Fruit fly (Drosophila melanogaster) whole organism, embryonic: ENCODE data around the gene mad2.

Experiments
- Antp ChIP-seq: fragments of 200-800 bp; sonication (Bioruptor generic); optimal IDR thresholded peaks from 3 replicates; lab custom pipeline; 2016; ENCODE audit warnings: missing biosample characterization, missing genetic modification characterization
- Atf6 ChIP-seq: fragments of 200-800 bp; sonication (Bioruptor generic); IDR thresholded peaks from 2 replicates; pipeline ENCODE4 v1.3.6; 2022; ENCODE audit warnings: missing biosample characterization, missing genetic modification characterization
- B-H2 ChIP-seq: fragments of 200-800 bp; sonication (Bioruptor generic); optimal IDR thresholded peaks from 2 replicates; lab custom pipeline; 2018; ENCODE audit warnings: missing biosample characterization, mild to moderate bottlenecking, missing genetic modification characterization
- C15 ChIP-seq: fragments of 200-800 bp; sonication (Bioruptor generic); IDR thresholded peaks from 3 replicates; pipeline ENCODE4 v1.3.6; 2022; ENCODE audit warnings: missing biosample characterization, missing genetic modification characterization
- CG10321 ChIP-seq: fragments of 200-800 bp; sonication (Bioruptor generic); IDR thresholded peaks from 2 replicates; pipeline ENCODE4 v1.3.6; 2022; ENCODE audit warnings: missing biosample characterization, missing genetic modification characterization
- CG10565 ChIP-seq: fragments of 200-800 bp; sonication (Bioruptor generic); optimal IDR thresholded peaks from 3 replicates; lab custom pipeline; 2016; ENCODE audit warnings: missing biosample characterization, mild to moderate bottlenecking, missing genetic modification characterization
- CG11696 ChIP-seq: fragments of 200-800 bp; sonication (Bioruptor generic); IDR thresholded peaks from 2 replicates; pipeline ENCODE4 v1.3.6; 2022; ENCODE audit warnings: missing biosample characterization, missing genetic modification characterization
- CG12769 ChIP-seq: fragments of 200-800 bp; sonication (Bioruptor generic); optimal IDR thresholded peaks from 2 replicates; lab custom pipeline; 2019; ENCODE audit warnings: missing biosample characterization, mild to moderate bottlenecking, missing genetic modification characterization, moderate library complexity
- CG15514 ChIP-seq: fragments of 200-800 bp; sonication (Bioruptor generic); optimal IDR thresholded peaks from 3 replicates; lab custom pipeline; 2017; ENCODE audit warnings: missing biosample characterization, missing genetic modification characterization, mild to moderate bottlenecking, moderate library complexity, missing genetic modification reagents
- CG15696 ChIP-seq: fragments of 200-800 bp; sonication (Bioruptor generic); optimal IDR thresholded peaks from 2 replicates; lab custom pipeline; 2019; ENCODE audit warnings: missing biosample characterization, mild to moderate bottlenecking, missing genetic modification characterization, moderate library complexity
- CG1603 ChIP-seq: fragments of 200-800 bp; sonication (Bioruptor generic); optimal IDR thresholded peaks from 2 replicates; lab custom pipeline; 2019; ENCODE audit warnings: missing biosample characterization, mild to moderate bottlenecking, missing genetic modification characterization, moderate library complexity
- CG16815 ChIP-seq: fragments of 200-800 bp; sonication (Bioruptor generic); optimal IDR thresholded peaks from 3 replicates; lab custom pipeline; 2017; ENCODE audit warnings: missing biosample characterization, mild to moderate bottlenecking, missing genetic modification characterization
- CG17361 ChIP-seq: fragments of 200-800 bp; sonication (Bioruptor generic); IDR thresholded peaks from 3 replicates; pipeline ENCODE4 v1.3.6; 2022; ENCODE audit warnings: missing biosample characterization, missing genetic modification characterization
- CG17829 ChIP-seq: fragments of 200-800 bp; optimal IDR thresholded peaks from 2 replicates; lab custom pipeline; 2019; ENCODE audit warnings: missing biosample characterization, mild to moderate bottlenecking, missing genetic modification characterization, moderate library complexity
- CG17912 ChIP-seq: fragments of 200-800 bp; sonication (Bioruptor generic); optimal IDR thresholded peaks from 2 replicates; lab custom pipeline; 2018; ENCODE audit warnings: missing biosample characterization, mild to moderate bottlenecking, missing genetic modification characterization
- CG2712 ChIP-seq: fragments of 200-800 bp; optimal IDR thresholded peaks from 3 replicates; lab custom pipeline; 2019; ENCODE audit warnings: missing biosample characterization, mild to moderate bottlenecking, missing genetic modification characterization, moderate library complexity
- CG3163 ChIP-seq: fragments of 200-800 bp; sonication (Bioruptor generic); optimal IDR thresholded peaks from 3 replicates; lab custom pipeline; 2016; ENCODE audit warnings: missing biosample characterization, missing genetic modification characterization
- CG32532 ChIP-seq: fragments of 200-800 bp; sonication (Bioruptor generic); IDR thresholded peaks from 2 replicates; pipeline ENCODE4 v1.3.6; 2022; ENCODE audit warnings: missing biosample characterization, missing genetic modification characterization
- CG3726 ChIP-seq: fragments of 200-800 bp; sonication (Bioruptor generic); IDR thresholded peaks from 3 replicates; pipeline ENCODE4, ENCODE4 v1.3.6; 2022; ENCODE audit warnings: missing biosample characterization, missing genetic modification characterization
- CG5245 ChIP-seq: fragments of 200-800 bp; sonication (Bioruptor generic); optimal IDR thresholded peaks from 3 replicates; lab custom pipeline; 2016; ENCODE audit warnings: missing biosample characterization, missing genetic modification characterization
- CG7271 ChIP-seq: fragments of 200-800 bp; sonication (Bioruptor generic); optimal IDR thresholded peaks from 2 replicates; lab custom pipeline; 2018; ENCODE audit warnings: missing biosample characterization, mild to moderate bottlenecking, missing genetic modification characterization, moderate library complexity
- CG7372 ChIP-seq: fragments of 200-800 bp; sonication (Bioruptor generic); IDR thresholded peaks from 2 replicates; pipeline ENCODE4 v1.3.6; 2022; ENCODE audit warnings: missing biosample characterization, missing genetic modification characterization
- CG9797 ChIP-seq: fragments of 200-800 bp; sonication (Bioruptor generic); optimal IDR thresholded peaks from 3 replicates; lab custom pipeline; 2018; ENCODE audit warnings: missing biosample characterization, mild to moderate bottlenecking, missing genetic modification characterization
- Sin3A ChIP-seq: fragments of >200 bp; optimal IDR thresholded peaks from 2 replicates; lab custom pipeline; 2018
- TFAM ChIP-seq: fragments of 200-800 bp; sonication (Bioruptor generic); optimal IDR thresholded peaks from 2 replicates; lab custom pipeline; 2017; ENCODE audit warnings: missing biosample characterization, missing genetic modification characterization, inconsistent platforms
- Xrp1 ChIP-seq: fragments of 200-800 bp; sonication (Bioruptor generic); IDR thresholded peaks from 2 replicates; pipeline ENCODE4 v1.3.6; 2022; ENCODE audit warnings: missing biosample characterization, missing genetic modification characterization
- YL-1 ChIP-seq: fragments of 200-800 bp; sonication (Bioruptor generic); optimal IDR thresholded peaks from 3 replicates; lab custom pipeline; 2017; ENCODE audit warnings: missing biosample characterization, mild to moderate bottlenecking, missing genetic modification characterization
- al ChIP-seq: fragments of 200-800 bp; sonication (Bioruptor generic); IDR thresholded peaks from 2 replicates; pipeline ENCODE4 v1.3.6; 2022; ENCODE audit warnings: missing biosample characterization, missing genetic modification characterization
- amos ChIP-seq: fragments of 200-800 bp; sonication (Bioruptor generic); IDR thresholded peaks from 2 replicates; pipeline ENCODE4 v1.3.6; 2022; ENCODE audit warnings: missing biosample characterization, missing genetic modification characterization; ENCODE audit not compliant: partially characterized antibody
- caup ChIP-seq: fragments of 200-800 bp; sonication (Bioruptor generic); optimal IDR thresholded peaks from 3 replicates; lab custom pipeline; 2017; ENCODE audit warnings: missing biosample characterization, mild to moderate bottlenecking, missing genetic modification characterization, moderate library complexity; ENCODE audit not compliant: severe bottlenecking
- chm ChIP-seq: fragments of 200-800 bp; sonication (Bioruptor generic); IDR thresholded peaks from 2 replicates; pipeline ENCODE4 v1.3.6; 2022; ENCODE audit warnings: missing biosample characterization, missing genetic modification characterization
- crp ChIP-seq, 2 experiments: fragments of 200-800 bp; sonication (Bioruptor generic); optimal IDR thresholded peaks; 2 replicates in 1 of 2; 3 replicates in 1 of 2; lab custom pipeline; 2017; ENCODE audit warnings: missing biosample characterization in 2 of 2, missing genetic modification characterization in 2 of 2, mild to moderate bottlenecking in 1 of 2, moderate library complexity in 1 of 2
- cwo ChIP-seq: fragments of 200-800 bp; sonication (Bioruptor generic); optimal IDR thresholded peaks from 3 replicates; lab custom pipeline; 2017; ENCODE audit warnings: missing biosample characterization, missing genetic modification characterization, mild to moderate bottlenecking, moderate library complexity, missing genetic modification reagents
- en ChIP-seq: fragments of 200-800 bp; sonication (Bioruptor generic); optimal IDR thresholded peaks from 2 replicates; lab custom pipeline; 2016; ENCODE audit warnings: missing biosample characterization, missing genetic modification characterization
- fru ChIP-seq: fragments of >200 bp; optimal IDR thresholded peaks from 2 replicates; lab custom pipeline; 2017
- grn ChIP-seq: fragments of 200-800 bp; sonication (Bioruptor generic); optimal IDR thresholded peaks from 3 replicates; lab custom pipeline; 2017; ENCODE audit warnings: missing biosample characterization, missing genetic modification characterization
- gsb-n ChIP-seq: fragments of 200-800 bp; sonication (Bioruptor generic); optimal IDR thresholded peaks from 3 replicates; lab custom pipeline; 2018; ENCODE audit warnings: missing biosample characterization, mild to moderate bottlenecking, missing genetic modification characterization
- gt ChIP-seq: fragments of 200-800 bp; sonication (Bioruptor generic); IDR thresholded peaks from 2 replicates; pipeline ENCODE4 v1.3.6; 2022; ENCODE audit warnings: missing biosample characterization, missing genetic modification characterization
- hbn ChIP-seq: fragments of 200-800 bp; sonication (Bioruptor generic); IDR thresholded peaks from 2 replicates; pipeline ENCODE4 v1.3.6; 2022; ENCODE audit warnings: missing biosample characterization, missing genetic modification characterization; ENCODE audit not compliant: partially characterized antibody
- klu ChIP-seq: fragments of 200-800 bp; sonication (Bioruptor generic); IDR thresholded peaks from 2 replicates; pipeline ENCODE4 v1.3.6; 2022; ENCODE audit warnings: missing biosample characterization, missing genetic modification characterization
- lab ChIP-seq: fragments of 200-800 bp; sonication (Bioruptor generic); optimal IDR thresholded peaks from 3 replicates; lab custom pipeline; 2017; ENCODE audit warnings: missing biosample characterization, missing genetic modification characterization, mild to moderate bottlenecking, moderate library complexity, missing genetic modification reagents
- lbe ChIP-seq: fragments of 200-800 bp; sonication (Bioruptor generic); optimal IDR thresholded peaks from 2 replicates; lab custom pipeline; 2016; ENCODE audit warnings: missing biosample characterization, mild to moderate bottlenecking, missing genetic modification characterization
- lmd ChIP-seq: fragments of 200-800 bp; sonication (Bioruptor generic); IDR thresholded peaks from 2 replicates; pipeline ENCODE4 v1.3.6; 2022; ENCODE audit warnings: missing biosample characterization, missing genetic modification characterization
- mld ChIP-seq: fragments of 200-800 bp; sonication (Bioruptor generic); IDR thresholded peaks from 3 replicates; pipeline ENCODE4 v1.3.6; 2022; ENCODE audit warnings: missing biosample characterization, missing genetic modification characterization; ENCODE audit not compliant: partially characterized antibody
- pzg ChIP-seq: fragments of 200-800 bp; sonication (Bioruptor generic); optimal IDR thresholded peaks from 3 replicates; lab custom pipeline; 2018; ENCODE audit warnings: missing biosample characterization, mild to moderate bottlenecking, missing genetic modification characterization, moderate library complexity
- run ChIP-seq: fragments of 200-800 bp; sonication (Bioruptor generic); optimal IDR thresholded peaks from 3 replicates; lab custom pipeline; 2018; ENCODE audit warnings: missing biosample characterization, mild to moderate bottlenecking, missing genetic modification characterization
- sim ChIP-seq: fragments of 200-800 bp; sonication (Bioruptor generic); IDR thresholded peaks from 2 replicates; pipeline ENCODE4 v1.3.6; 2022; ENCODE audit warnings: missing biosample characterization, missing genetic modification characterization
- sima ChIP-seq: fragments of 200-800 bp; sonication (Bioruptor generic); optimal IDR thresholded peaks from 2 replicates; lab custom pipeline; 2016; ENCODE audit warnings: missing biosample characterization, missing genetic modification characterization
- slbo ChIP-seq: fragments of 200-800 bp; sonication (Bioruptor generic); IDR thresholded peaks from 2 replicates; pipeline ENCODE4 v1.3.6; 2022; ENCODE audit warnings: missing biosample characterization, missing genetic modification characterization
- vnd ChIP-seq: fragments of 200-800 bp; sonication (Bioruptor generic); IDR thresholded peaks from 3 replicates; pipeline ENCODE4 v1.3.6; 2022; ENCODE audit warnings: missing biosample characterization, missing genetic modification characterization; ENCODE audit not compliant: partially characterized antibody
- zen2 ChIP-seq: fragments of 200-800 bp; sonication (Bioruptor generic); IDR thresholded peaks from 3 replicates; pipeline ENCODE4 v1.3.6; 2022; ENCODE audit warnings: missing biosample characterization, missing genetic modification characterization; ENCODE audit not compliant: partially characterized antibody

mad2 gene

DNA sequence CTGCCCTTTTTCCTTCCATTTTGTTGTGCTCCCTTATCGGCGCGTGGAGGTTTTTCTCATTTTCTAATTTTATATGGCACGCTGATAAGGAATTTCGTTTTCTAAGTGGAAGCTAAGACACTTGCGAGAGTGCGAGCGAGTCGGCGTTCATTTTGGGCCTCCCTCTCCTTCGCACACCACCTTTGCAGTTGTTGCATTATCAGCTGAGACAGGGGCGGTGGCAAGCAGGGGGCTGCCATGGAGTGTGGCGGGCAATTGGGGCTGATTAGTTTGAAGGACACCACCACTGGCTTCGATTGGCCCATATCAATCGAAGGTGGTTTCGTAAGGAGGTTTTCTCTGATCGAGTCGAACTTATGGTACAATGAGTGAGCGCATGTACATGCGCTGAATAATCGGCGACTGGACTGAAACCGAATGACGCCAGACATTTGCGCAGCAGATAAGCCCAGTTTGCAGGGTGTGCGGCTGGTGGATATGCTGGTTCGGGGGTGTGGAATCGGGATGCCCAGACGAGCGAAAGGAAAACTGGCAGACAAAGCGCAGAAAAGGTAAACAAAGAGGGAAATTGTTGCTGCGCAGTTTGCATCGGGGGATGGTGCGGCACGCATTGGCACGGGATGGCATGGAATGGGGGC lies 3.1 kb downstream of the mad2 start:
- TF ChIP-seq lbe (GFP tag; lab: Kevin White, UChicago) (no peak), C15 (GFP tag; lab: Robert Waterston, UW) (no peak), CG1603 (tag; lab: Kevin White, UChicago) (no peak), TFAM (GFP tag; lab: Kevin White, UChicago) (no peak), CG10321 (no peak), klu (GFP tag; lab: Robert Waterston, UW) (no peak), CG12769 (tag; lab: Kevin White, UChicago) (peak; percentile 4), Xrp1 (no peak), B-H2 (GFP tag; lab: Kevin White, UChicago) (no peak), fru (lab: Kevin White, UChicago) (no peak), run (tag; lab: Kevin White, UChicago) (no peak), hbn (GFP tag; lab: Robert Waterston, UW) (no peak), caup (no peak), CG7271 (no peak), crp (GFP tag; optimal IDR thresholded peaks at IDR 0.05; lab: Kevin White, UChicago) (peak in 1 of 2 experiments; percentile 37), mld (GFP tag; lab: Robert Waterston, UW) (no peak), CG32532 (no peak), CG3163 (no peak), CG16815 (no peak), gsb-n (tag; lab: Kevin White, UChicago) (no peak), slbo (GFP tag; lab: Robert Waterston, UW) (no peak), al (GFP tag; lab: Robert Waterston, UW) (no peak), lab (GFP tag; lab: Kevin White, UChicago) (peak; percentile 74), lmd (GFP tag; lab: Robert Waterston, UW) (no peak), CG17829 (no peak), CG9797 (GFP tag; lab: Kevin White, UChicago) (no peak), Antp (GFP tag; lab: Kevin White, UChicago) (no peak), YL-1 (GFP tag; lab: Kevin White, UChicago) (no peak), CG15696 (tag; lab: Kevin White, UChicago) (no peak), Sin3A (lab: Kevin White, UChicago) (no peak), CG3726 (GFP tag; lab: Robert Waterston, UW) (no peak), CG5245 (GFP tag; lab: Kevin White, UChicago) (no peak), CG17912 (GFP tag; lab: Kevin White, UChicago) (no peak), cwo (GFP tag; lab: Kevin White, UChicago) (peak; percentile 22), CG11696 (GFP tag; lab: Robert Waterston, UW) (no peak), CG10565 (no peak), amos (GFP tag; lab: Robert Waterston, UW) (no peak), sim (no peak), chm (GFP tag; lab: Robert Waterston, UW) (0 out of 2 replicates have a peak, but pooled peaks have one; percentile 16), CG7372 (GFP tag; lab: Robert Waterston, UW) (no peak), en (GFP tag; lab: Kevin White, UChicago) (no peak), Atf6 (GFP tag; lab: Robert Waterston, UW) (no peak), gt (no peak), CG17361 (GFP tag; lab: Robert Waterston, UW) (no peak), pzg (GFP tag; lab: Kevin White, UChicago) (no peak), zen2 (GFP tag; lab: Robert Waterston, UW) (no peak), vnd (GFP tag; lab: Robert Waterston, UW) (0 out of 3 replicates have a peak, but pooled peaks have one; percentile 46), CG15514 (GFP tag; lab: Kevin White, UChicago) (no peak), sima (GFP tag; lab: Kevin White, UChicago) (no peak), CG2712 (no peak), grn (GFP tag; lab: Kevin White, UChicago) (peak; percentile 97)
